Fruit fly (Drosophila melanogaster): ENCODE data around the gene CG32547.

DNA sequence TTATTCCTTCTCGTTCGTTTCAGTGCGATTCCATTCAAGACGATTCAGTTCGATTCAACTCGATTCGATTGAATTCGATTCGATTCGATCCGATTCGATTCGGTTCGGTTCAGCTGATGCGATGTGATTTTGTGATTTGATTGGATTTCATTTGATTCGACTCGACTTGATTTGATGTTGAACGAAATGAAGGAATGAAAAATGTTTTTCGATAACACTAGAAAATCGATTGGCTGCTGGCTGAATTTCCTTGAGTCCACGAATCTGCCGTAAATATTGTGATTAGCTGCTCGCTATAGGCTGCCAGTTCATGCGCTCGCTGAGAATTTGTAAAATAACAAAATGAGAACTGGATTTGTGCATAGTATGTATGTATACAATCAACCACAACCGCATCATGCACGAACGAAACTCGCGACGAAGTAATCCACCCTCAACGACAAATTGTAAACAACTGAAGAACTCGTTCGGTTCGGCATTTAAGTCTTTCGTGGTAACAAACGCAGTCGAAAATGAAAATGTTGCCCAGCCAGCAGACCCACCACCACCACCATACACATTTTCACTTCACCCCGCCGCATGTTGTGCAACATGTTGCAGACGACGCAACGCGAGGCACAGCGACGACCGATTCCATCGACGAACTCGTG, 25.8 kb upstream of the CG32547 start, which contains the start of gene Wnt5:
- TF ChIP-seq CTCF (optimal IDR thresholded peaks at IDR 0.05) = no peak
- no peak for TF ChIP-seq CG8478 (optimal IDR thresholded peaks at IDR 0.05)

All from S2 (cell line).